Worm (Caenorhabditis elegans) whole organism, young adult: ENCODE measurements around the gene efn-2.
"Not testable (repeated sequence)": the region's sequence is repeated elsewhere in the genome, so short reads cannot be mapped to it uniquely, and the experiment has no call there.

ENCODE experiments used
- C17E4.6 ChIP-seq: fragments of 200-800 bp; sonication (Bioruptor generic); IDR thresholded peaks from 2 replicates; pipeline ENCODE4 v1.3.6; 2022; ENCODE audit warnings: missing genetic modification reagents, missing genetic modification characterization, missing compliant biosample characterization
- K12H6.12 ChIP-seq: fragments of 200-800 bp; sonication (Bioruptor generic); optimal IDR thresholded peaks from 2 replicates; lab custom pipeline; 2018; ENCODE audit warnings: mild to moderate bottlenecking, missing genetic modification characterization, missing compliant biosample characterization
- attf-6 ChIP-seq: fragments of 200-800 bp; sonication (Bioruptor generic); IDR thresholded peaks from 2 replicates; pipeline ENCODE4 v1.3.6; 2022; ENCODE audit warnings: missing genetic modification reagents, missing genetic modification characterization, missing compliant biosample characterization
- gei-17 ChIP-seq: fragments of 200-800 bp; sonication (Bioruptor generic); optimal IDR thresholded peaks from 2 replicates; lab custom pipeline; 2018; ENCODE audit warnings: mild to moderate bottlenecking, missing genetic modification characterization, missing compliant biosample characterization
- pha-4 ChIP-seq: fragments of 150-350 bp; sonication (generic microtip); optimal IDR thresholded peaks from 2 replicates; lab custom pipeline; 2014; ENCODE audit warnings: missing biosample characterization, missing genetic modification reagents, missing genetic modification characterization
- repo-1 ChIP-seq: sonication (generic microtip); optimal IDR thresholded peaks from 2 replicates; lab custom pipeline; 2017; ENCODE audit warnings: mild to moderate bottlenecking, missing genetic modification characterization, missing compliant biosample characterization
- unc-130 ChIP-seq: sonication (generic microtip); optimal IDR thresholded peaks from 2 replicates; lab custom pipeline; 2016; ENCODE audit warnings: missing genetic modification reagents, missing genetic modification characterization, missing compliant biosample characterization

- TF ChIP-seq repo-1 (tag; lab: Kevin White, UChicago); gei-17; attf-6; unc-130 (GFP tag; lab: Kevin White, UChicago); K12H6.12; C17E4.6 (GFP tag; lab: Robert Waterston, UW); pha-4: not testable (repeated sequence)
Observed at ce11 chrIV:10548546-10548945, 27.6 kb upstream of the efn-2 start.
